Fruit fly (Drosophila melanogaster) whole organism, embryonic: ENCODE data around the gene Ada1-1.

Source experiments
- Blimp-1 ChIP-seq: fragments of 200-800 bp; sonication (Bioruptor generic); optimal IDR thresholded peaks from 3 replicates; lab custom pipeline; 2018; ENCODE audit warnings: missing biosample characterization, missing genetic modification characterization, mild to moderate bottlenecking, moderate library complexity, missing genetic modification reagents
- CG16779 ChIP-seq: fragments of 200-800 bp; sonication (Bioruptor generic); IDR thresholded peaks from 2 replicates; pipeline ENCODE4 v1.3.6; 2022; ENCODE audit warnings: missing biosample characterization, missing genetic modification characterization
- CG17612 ChIP-seq: fragments of 200-800 bp; sonication (Bioruptor generic); IDR thresholded peaks from 2 replicates; pipeline ENCODE4 v1.3.6; 2022; ENCODE audit warnings: missing biosample characterization, missing genetic modification characterization
- CG8478 ChIP-seq: fragments of >200 bp; optimal IDR thresholded peaks from 2 replicates; lab custom pipeline; 2018
- lmd ChIP-seq: fragments of 200-800 bp; sonication (Bioruptor generic); IDR thresholded peaks from 2 replicates; pipeline ENCODE4 v1.3.6; 2022; ENCODE audit warnings: missing biosample characterization, missing genetic modification characterization
- nom ChIP-seq: fragments of 200-800 bp; sonication (Bioruptor generic); optimal IDR thresholded peaks from 2 replicates; lab custom pipeline; 2017; ENCODE audit warnings: missing biosample characterization, missing genetic modification characterization, mild to moderate bottlenecking, moderate library complexity, missing genetic modification reagents

dm6 chr2L:11958729-11959128 lies 37.9 kb upstream of the Ada1-1 start:
- TF ChIP-seq CG16779 (no peak), lmd (GFP tag; lab: Robert Waterston, UW) (no peak), nom (GFP tag; lab: Kevin White, UChicago) (no peak), CG8478 (lab: Kevin White, UChicago) (no peak), Blimp-1 (GFP tag; lab: Kevin White, UChicago) (no peak), CG17612 (GFP tag; lab: Robert Waterston, UW) (no peak)
